Worm (Caenorhabditis elegans) whole organism, L3 larva: ENCODE measurements around the gene F53H2.3.

Source experiments
- R02D3.7 ChIP-seq: fragments of 150-350 bp; optimal IDR thresholded peaks from 2 replicates; lab custom pipeline; 2014; ENCODE audit warnings: missing biosample characterization, missing genetic modification characterization
- nhr-12 ChIP-seq: fragments of 150-350 bp; optimal IDR thresholded peaks from 2 replicates; lab custom pipeline; 2014; ENCODE audit warnings: missing biosample characterization, missing genetic modification characterization
- tbx-2 ChIP-seq: sonication (generic microtip); optimal IDR thresholded peaks from 2 replicates; lab custom pipeline; 2016; ENCODE audit warnings: mild to moderate bottlenecking, missing genetic modification characterization, missing compliant biosample characterization
- ztf-11 ChIP-seq: fragments of 150-350 bp; optimal IDR thresholded peaks from 2 replicates; lab custom pipeline; 2014; ENCODE audit warnings: missing biosample characterization, missing genetic modification characterization

- TF ChIP-seq nhr-12 (no peak), ztf-11 (tag; lab: Kevin White, UChicago) (no peak), R02D3.7 (tag; lab: Kevin White, UChicago) (no peak), tbx-2 (no peak)
Observed at ce11 chrV:20417809-20418208, 6.2 kb upstream of the F53H2.3 start.
